4 worm cellular contexts compared by ENCODE assay signal in the genomic region with DNA sequence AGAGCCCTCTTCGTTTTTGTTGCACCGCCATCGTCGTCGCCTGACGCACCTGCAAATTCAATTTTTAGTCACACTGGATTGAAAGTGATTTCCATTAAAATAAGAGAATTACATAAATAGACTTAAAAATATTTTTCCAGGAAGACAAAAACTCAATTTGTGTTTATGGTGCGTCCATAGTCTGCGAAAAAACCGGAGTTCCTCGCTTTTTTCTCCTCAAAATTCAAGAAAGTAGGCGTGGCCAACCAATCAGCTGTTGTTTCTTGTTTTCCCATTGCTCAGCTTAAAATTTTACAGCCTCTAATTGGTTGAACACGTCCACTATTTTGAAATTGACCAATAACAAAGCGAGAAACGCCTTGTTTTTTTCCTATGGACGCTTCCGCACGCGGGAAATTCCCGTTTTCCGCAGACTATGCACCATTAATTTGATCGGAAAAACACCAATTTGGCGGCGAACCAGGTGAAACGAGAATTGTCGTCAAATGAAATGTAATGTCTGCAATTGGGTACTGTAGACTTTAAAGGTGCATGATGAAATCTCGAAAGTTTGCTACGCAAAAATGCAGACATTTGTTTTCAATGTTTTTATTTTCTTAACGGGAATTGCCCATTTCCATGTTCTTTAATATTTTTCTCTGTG.
TF ChIP-seq lines count a peak whose summit lies in the region.

C27F2.7 (minus strand) TSS at position 51 of the 643 bp plus-strand sequence.

TF ChIP-seq in whole organism, L3 larva, 47 proteins besides CTCF, POLR2A, EP300 and RAD21:
- TF ChIP-seq sea-2 (GFP tag; optimal IDR thresholded peaks at IDR 0.05; lab: Kevin White, UChicago) (no peak), nfya-1 (tag; optimal IDR thresholded peaks at IDR 0.05; lab: Kevin White, UChicago; ENCODE audit: insufficient read depth) (peak; percentile 72)

TF ChIP-seq in whole organism, L4 larva, 104 proteins besides CTCF, POLR2A, EP300 and RAD21:
- TF ChIP-seq dve-1 (tag; optimal IDR thresholded peaks at IDR 0.05; lab: Kevin White, UChicago; ENCODE audit: insufficient read depth): no peak
- no peak for TF ChIP-seq set-16 (GFP tag; IDR thresholded peaks at IDR 0.05; lab: Robert Waterston, UW)
- TF ChIP-seq dmd-6 (GFP tag; IDR thresholded peaks at IDR 0.05; lab: Robert Waterston, UW): no peak
- TF ChIP-seq F49E8.2 (tag; optimal IDR thresholded peaks at IDR 0.05; lab: Kevin White, UChicago; ENCODE audit: borderline replicate concordance): peak; percentile 11
- no peak for TF ChIP-seq zip-11 (GFP tag; IDR thresholded peaks at IDR 0.05; lab: Robert Waterston, UW)
- peak; percentile 35; the same call in 1 of the 2 replicates for TF ChIP-seq Y48G9A.11 (GFP tag; IDR thresholded peaks at IDR 0.05; lab: Robert Waterston, UW)
- peak; percentile 41 for TF ChIP-seq unc-130 (GFP tag; optimal IDR thresholded peaks at IDR 0.05; lab: Kevin White, UChicago)
- TF ChIP-seq nhr-6 (tag; optimal IDR thresholded peaks at IDR 0.05; lab: Kevin White, UChicago): no peak
- no peak for TF ChIP-seq Y75B8A.6 (GFP tag; IDR thresholded peaks at IDR 0.05; lab: Robert Waterston, UW)
- no peak for TF ChIP-seq lsy-2 (tag; optimal IDR thresholded peaks at IDR 0.05; lab: Kevin White, UChicago)
- TF ChIP-seq Y105C5A.15 (GFP tag; IDR thresholded peaks at IDR 0.05; lab: Robert Waterston, UW): no peak

TF ChIP-seq in whole organism, late embryonic, 69 proteins besides CTCF, POLR2A, EP300 and RAD21:
- peak; percentile 24 for TF ChIP-seq nfya-1 (tag; optimal IDR thresholded peaks at IDR 0.05; lab: Kevin White, UChicago)
- no peak for TF ChIP-seq pag-3 (tag; optimal IDR thresholded peaks at IDR 0.05; lab: Kevin White, UChicago; ENCODE audit: borderline replicate concordance)

TF ChIP-seq in whole organism, young adult, 124 proteins besides CTCF, POLR2A, EP300 and RAD21 (continues in another document):
- TF ChIP-seq lsy-27 (tag; optimal IDR thresholded peaks at IDR 0.05; lab: Kevin White, UChicago; ENCODE audit: borderline replicate concordance, insufficient read depth) (no peak), hlh-26 (GFP tag; conservative IDR thresholded peaks at IDR 0.05; lab: Robert Waterston, UW) (no peak), ceh-91 (GFP tag; IDR thresholded peaks at IDR 0.05; lab: Robert Waterston, UW) (peak; percentile 91), madf-8 (GFP tag; conservative IDR thresholded peaks at IDR 0.05; lab: Robert Waterston, UW) (peak; percentile 90), nfya-2 (GFP tag; IDR thresholded peaks at IDR 0.05; lab: Robert Waterston, UW) (peak; percentile 92), ztf-25 (GFP tag; IDR thresholded peaks at IDR 0.05; lab: Robert Waterston, UW) (0 out of 2 replicates have a peak, but pooled peaks have one; percentile 38), tbx-9 (tag; optimal IDR thresholded peaks at IDR 0.05; lab: Kevin White, UChicago; ENCODE audit: borderline replicate concordance) (no peak), tlf-1 (GFP tag; optimal IDR thresholded peaks at IDR 0.05; lab: Kevin White, UChicago) (peak; percentile 60), sptf-2 (GFP tag; optimal IDR thresholded peaks at IDR 0.05; lab: Kevin White, UChicago) (no peak), ztf-3 (GFP tag; optimal IDR thresholded peaks at IDR 0.05; lab: Kevin White, UChicago) (no peak), dox-1 (GFP tag; IDR thresholded peaks at IDR 0.05; lab: Robert Waterston, UW) (peak; percentile 84), hmg-1.2 (GFP tag; IDR thresholded peaks at IDR 0.05; lab: Robert Waterston, UW) (peak; percentile 48), unc-130 (GFP tag; optimal IDR thresholded peaks at IDR 0.05; lab: Kevin White, UChicago) (peak; percentile 45), ztf-28 (GFP tag; IDR thresholded peaks at IDR 0.05; lab: Robert Waterston, UW) (no peak), efl-1 (GFP tag; optimal IDR thresholded peaks at IDR 0.05; lab: Kevin White, UChicago) (peak; percentile 82), athp-1 (tag; optimal IDR thresholded peaks at IDR 0.05; lab: Kevin White, UChicago) (peak; percentile 67), F52B5.7 (tag; optimal IDR thresholded peaks at IDR 0.05; lab: Kevin White, UChicago) (no peak), pha-4 (tag; optimal IDR thresholded peaks at IDR 0.05; lab: Kevin White, UChicago) (no peak), C17E4.6 (GFP tag; IDR thresholded peaks at IDR 0.05; lab: Robert Waterston, UW) (peak; percentile 71; the same call in 1 of the 2 replicates), hlh-12 (tag; optimal IDR thresholded peaks at IDR 0.05; lab: Kevin White, UChicago) (no peak), snpc-1.3 (tag; optimal IDR thresholded peaks at IDR 0.05; lab: Kevin White, UChicago; ENCODE audit: insufficient read depth) (no peak), attf-5 (GFP tag; optimal IDR thresholded peaks at IDR 0.05; lab: Kevin White, UChicago) (no peak), cebp-1 (GFP tag; IDR thresholded peaks at IDR 0.05; lab: Robert Waterston, UW) (no peak), cebp-1 (tag; optimal IDR thresholded peaks at IDR 0.05; lab: Kevin White, UChicago) (no peak), F49E8.2 (tag; optimal IDR thresholded peaks at IDR 0.05; lab: Kevin White, UChicago; ENCODE audit: insufficient read depth) (peak; percentile 72), B0336.3 (GFP tag; IDR thresholded peaks at IDR 0.05; lab: Robert Waterston, UW) (peak; percentile 79), chd-7 (tag; optimal IDR thresholded peaks at IDR 0.05; lab: Kevin White, UChicago) (no peak), nfyb-1 (GFP tag; IDR thresholded peaks at IDR 0.05; lab: Robert Waterston, UW) (peak; percentile 95), F22D6.2 (tag; optimal IDR thresholded peaks at IDR 0.05; lab: Kevin White, UChicago) (no peak), mxl-1 (tag; optimal IDR thresholded peaks at IDR 0.05; lab: Kevin White, UChicago) (no peak), F37B4.10 (GFP tag; IDR thresholded peaks at IDR 0.05; lab: Robert Waterston, UW) (no peak), B0261.1 (tag; optimal IDR thresholded peaks at IDR 0.05; lab: Kevin White, UChicago) (no peak), Y79H2A.3 (GFP tag; conservative IDR thresholded peaks at IDR 0.05; lab: Robert Waterston, UW) (peak; percentile 73; the same call in 1 of the 2 replicates), ekl-4 (GFP tag; IDR thresholded peaks at IDR 0.05; lab: Robert Waterston, UW) (peak; percentile 66), lir-1 (GFP tag; conservative IDR thresholded peaks at IDR 0.05; lab: Robert Waterston, UW) (no peak), mcd-1 (GFP tag; IDR thresholded peaks at IDR 0.05; lab: Robert Waterston, UW) (no peak), ZK185.1 (tag; optimal IDR thresholded peaks at IDR 0.05; lab: Kevin White, UChicago; ENCODE audit: poor library complexity, severe bottlenecking) (no peak), somi-1 (GFP tag; optimal IDR thresholded peaks at IDR 0.05; lab: Kevin White, UChicago) (no peak), sdz-38 (tag; optimal IDR thresholded peaks at IDR 0.05; lab: Kevin White, UChicago) (no peak), D2030.7 (GFP tag; IDR thresholded peaks at IDR 0.05; lab: Robert Waterston, UW) (peak; percentile 79), Y95B8A.8 (GFP tag; IDR thresholded peaks at IDR 0.05; lab: Robert Waterston, UW) (peak; percentile 81), attf-6 (GFP tag; IDR thresholded peaks at IDR 0.05; lab: Robert Waterston, UW) (peak; percentile 22; the same call in 1 of the 2 replicates), lin-54 (GFP tag; optimal IDR thresholded peaks at IDR 0.05; lab: Kevin White, UChicago) (peak; percentile 75), him-1 (tag; optimal IDR thresholded peaks at IDR 0.05; lab: Kevin White, UChicago) (peak; percentile 28), F57A8.1 (GFP tag; optimal IDR thresholded peaks at IDR 0.05; lab: Kevin White, UChicago) (no peak), F39B2.1 (GFP tag; IDR thresholded peaks at IDR 0.05; lab: Robert Waterston, UW) (no peak), nhr-27 (tag; optimal IDR thresholded peaks at IDR 0.05; lab: Kevin White, UChicago) (no peak), nfya-1 (tag; optimal IDR thresholded peaks at IDR 0.05; lab: Kevin White, UChicago; ENCODE audit: borderline replicate concordance, insufficient read depth) (no peak), ceh-40 (GFP tag; IDR thresholded peaks at IDR 0.05; lab: Robert Waterston, UW) (no peak), hrde-1 (tag; optimal IDR thresholded peaks at IDR 0.05; lab: Kevin White, UChicago; ENCODE audit: borderline replicate concordance) (peak; percentile 29), madf-6 (GFP tag; IDR thresholded peaks at IDR 0.05; lab: Robert Waterston, UW) (peak; percentile 94), rcor-1 (GFP tag; IDR thresholded peaks at IDR 0.05; lab: Robert Waterston, UW) (peak; percentile 83), egrh-3 (GFP tag; IDR thresholded peaks at IDR 0.05; lab: Robert Waterston, UW) (no peak), F10E7.11 (tag; optimal IDR thresholded peaks at IDR 0.05; lab: Kevin White, UChicago) (no peak), B0019.2 (GFP tag; conservative IDR thresholded peaks at IDR 0.05; lab: Robert Waterston, UW) (peak; percentile 68; the same call in 1 of the 2 replicates), repo-1 (tag; optimal IDR thresholded peaks at IDR 0.05; lab: Kevin White, UChicago) (no peak), tbp1 (GFP tag; optimal IDR thresholded peaks at IDR 0.05; lab: Kevin White, UChicago) (peak; percentile 41), C06A6.2 (GFP tag; conservative IDR thresholded peaks at IDR 0.05; lab: Robert Waterston, UW) (no peak), aptf-2 (GFP tag; conservative IDR thresholded peaks at IDR 0.05; lab: Robert Waterston, UW) (0 out of 2 replicates have a peak, but pooled peaks have one; percentile 34), madf-3 (GFP tag; IDR thresholded peaks at IDR 0.05; lab: Robert Waterston, UW) (peak; percentile 70; the same call in 1 of the 2 replicates), F33H1.4 (GFP tag; IDR thresholded peaks at IDR 0.05; lab: Robert Waterston, UW) (peak; percentile 76), snpc-3.4 (tag; optimal IDR thresholded peaks at IDR 0.05; lab: Kevin White, UChicago) (no peak), cebp-2 (GFP tag; IDR thresholded peaks at IDR 0.05; lab: Robert Waterston, UW) (no peak), hsf-1 (GFP tag; IDR thresholded peaks at IDR 0.05; lab: Robert Waterston, UW) (peak; percentile 70), nhr-179 (tag; optimal IDR thresholded peaks at IDR 0.05; lab: Kevin White, UChicago) (no peak), pbrm-1 (GFP tag; IDR thresholded peaks at IDR 0.05; lab: Robert Waterston, UW) (peak; percentile 58; the same call in 1 of the 2 replicates), dpff-1 (tag; optimal IDR thresholded peaks at IDR 0.05; lab: Kevin White, UChicago) (no peak)
